Worm (Caenorhabditis elegans) whole organism, L1 larva: Measurements from ENCODE around the gene F09E5.8.

Experiments used
- aha-1 ChIP-seq: fragments of 150-350 bp; optimal IDR thresholded peaks from 2 replicates; lab custom pipeline; 2014; ENCODE audit warnings: missing biosample characterization, missing genetic modification characterization
- blmp-1 ChIP-seq: fragments of 150-350 bp; optimal IDR thresholded peaks from 2 replicates; lab custom pipeline; 2014; ENCODE audit warnings: missing biosample characterization, missing genetic modification characterization
- ceh-63 ChIP-seq: fragments of 200-800 bp; sonication (Bioruptor generic); optimal IDR thresholded peaks from 2 replicates; lab custom pipeline; 2018; ENCODE audit warnings: mild to moderate bottlenecking, missing genetic modification characterization, missing compliant biosample characterization
- ceh-8 ChIP-seq: fragments of 200-800 bp; sonication (Bioruptor generic); optimal IDR thresholded peaks from 2 replicates; lab custom pipeline; 2018; ENCODE audit warnings: mild to moderate bottlenecking, missing genetic modification characterization, moderate library complexity, missing compliant biosample characterization
- ceh-88 ChIP-seq: fragments of 200-800 bp; sonication (Bioruptor generic); IDR thresholded peaks from 2 replicates; pipeline ENCODE4 v1.3.6; 2022; ENCODE audit warnings: missing genetic modification characterization, missing compliant biosample characterization
- ceh-90 ChIP-seq: sonication (generic microtip); optimal IDR thresholded peaks from 2 replicates; lab custom pipeline; 2016; ENCODE audit warnings: missing genetic modification characterization, missing compliant biosample characterization
- dpl-1 ChIP-seq, 3 experiments: fragments of 150-350 bp in 2 of 3; sonication (generic microtip) in 1 of 3; optimal IDR thresholded peaks; 2 replicates each; lab custom pipeline; 2014 to 2017; ENCODE audit warnings: missing biosample characterization in 3 of 3, missing genetic modification characterization in 3 of 3, missing genetic modification reagents in 3 of 3
- dsc-1 ChIP-seq: sonication (generic microtip); optimal IDR thresholded peaks from 2 replicates; lab custom pipeline; 2016; ENCODE audit warnings: mild to moderate bottlenecking, missing genetic modification characterization, missing compliant biosample characterization
- efl-1 ChIP-seq, 4 experiments: fragments of 150-350 bp; optimal IDR thresholded peaks in 3 of 4; peaks in 1 of 4; 1 replicate in 1 of 4; 2 replicates in 3 of 4; lab custom pipeline; 2014; ENCODE audit warnings: missing biosample characterization in 2 of 4, missing genetic modification characterization in 2 of 4, missing genetic modification reagents in 2 of 4
- efl-3 ChIP-seq: fragments of 200-800 bp; sonication (Bioruptor generic); optimal IDR thresholded peaks from 2 replicates; lab custom pipeline; 2018; ENCODE audit warnings: mild to moderate bottlenecking, missing genetic modification characterization, missing compliant biosample characterization
- elt-2 ChIP-seq: sonication (generic microtip); optimal IDR thresholded peaks from 2 replicates; lab custom pipeline; 2016; ENCODE audit warnings: missing genetic modification characterization, mild to moderate bottlenecking, inconsistent platforms, missing compliant biosample characterization, missing genetic modification reagents
- fkh-10 ChIP-seq: sonication (generic microtip); optimal IDR thresholded peaks from 2 replicates; lab custom pipeline; 2017; ENCODE audit warnings: missing biosample characterization, missing genetic modification reagents, missing genetic modification characterization
- fkh-4 ChIP-seq: sonication (generic microtip); optimal IDR thresholded peaks from 2 replicates; lab custom pipeline; 2016; ENCODE audit warnings: missing compliant biosample characterization, missing genetic modification characterization, borderline replicate concordance
- fkh-8 ChIP-seq: sonication (generic microtip); optimal IDR thresholded peaks from 2 replicates; lab custom pipeline; 2016; ENCODE audit warnings: mild to moderate bottlenecking, missing genetic modification characterization, missing compliant biosample characterization
- hlh-17 ChIP-seq: fragments of 200-800 bp; sonication (Bioruptor generic); optimal IDR thresholded peaks from 2 replicates; lab custom pipeline; 2018; ENCODE audit warnings: missing genetic modification characterization, mild to moderate bottlenecking, missing compliant biosample characterization, moderate library complexity, borderline replicate concordance
- hpl-2 ChIP-seq: fragments of 150-350 bp; optimal IDR thresholded peaks from 2 replicates; lab custom pipeline; 2014; ENCODE audit warnings: missing biosample characterization, missing genetic modification reagents, missing genetic modification characterization
- jun-1 ChIP-seq: fragments of 150-350 bp; optimal IDR thresholded peaks from 2 replicates; lab custom pipeline; 2014; ENCODE audit warnings: missing biosample characterization, missing genetic modification reagents, missing genetic modification characterization
- lin-13 ChIP-seq: fragments of 150-350 bp; optimal IDR thresholded peaks from 2 replicates; lab custom pipeline; 2014; ENCODE audit warnings: missing biosample characterization, missing genetic modification reagents, missing genetic modification characterization
- lin-14 ChIP-seq: fragments of 200-800 bp; sonication (Bioruptor generic); optimal IDR thresholded peaks from 2 replicates; lab custom pipeline; 2018; ENCODE audit warnings: mild to moderate bottlenecking, missing genetic modification characterization, moderate library complexity, missing compliant biosample characterization
- lin-15B ChIP-seq: fragments of 150-350 bp; sonication (generic microtip); optimal IDR thresholded peaks from 3 replicates; lab custom pipeline; 2014; ENCODE audit warnings: missing biosample characterization, missing genetic modification characterization
- lin-35 ChIP-seq, 2 experiments: fragments of 150-350 bp; optimal IDR thresholded peaks; 2 replicates each; lab custom pipeline; 2014; ENCODE audit warnings: missing biosample characterization in 2 of 2, missing genetic modification characterization in 2 of 2, missing genetic modification reagents in 2 of 2
- lin-39 ChIP-seq: fragments of 150-350 bp; optimal IDR thresholded peaks from 2 replicates; lab custom pipeline; 2014; ENCODE audit warnings: missing biosample characterization, missing genetic modification reagents, missing genetic modification characterization
- lsy-2 ChIP-seq, 2 experiments: fragments of 150-350 bp; optimal IDR thresholded peaks; 2 replicates each; lab custom pipeline; 2014; ENCODE audit warnings: missing biosample characterization in 2 of 2, missing genetic modification characterization in 2 of 2
- mab-9 ChIP-seq: fragments of 200-800 bp; sonication (Bioruptor generic); IDR thresholded peaks from 2 replicates; pipeline ENCODE4 v1.3.6; 2022; ENCODE audit warnings: missing genetic modification reagents, missing genetic modification characterization, missing compliant biosample characterization
- mdl-1 ChIP-seq, 2 experiments: fragments of 150-350 bp; optimal IDR thresholded peaks; 2 replicates each; lab custom pipeline; 2014 to 2017; ENCODE audit warnings: missing biosample characterization in 2 of 2, missing genetic modification characterization in 2 of 2, inconsistent platforms in 1 of 2
- mep-1 ChIP-seq: fragments of 150-350 bp; optimal IDR thresholded peaks from 2 replicates; lab custom pipeline; 2014; ENCODE audit warnings: missing biosample characterization, missing genetic modification characterization
- nhr-11 ChIP-seq: fragments of 150-350 bp; optimal IDR thresholded peaks from 2 replicates; lab custom pipeline; 2014; ENCODE audit warnings: missing biosample characterization, missing genetic modification characterization
- nhr-12 ChIP-seq: sonication (generic microtip); optimal IDR thresholded peaks from 2 replicates; lab custom pipeline; 2017; ENCODE audit warnings: missing biosample characterization, missing genetic modification characterization
- nhr-237 ChIP-seq: fragments of 150-350 bp; optimal IDR thresholded peaks from 2 replicates; lab custom pipeline; 2014; ENCODE audit warnings: missing biosample characterization, missing genetic modification characterization
- nhr-47 ChIP-seq: sonication (generic microtip); optimal IDR thresholded peaks from 2 replicates; lab custom pipeline; 2016; ENCODE audit warnings: mild to moderate bottlenecking, missing genetic modification characterization, moderate library complexity, missing compliant biosample characterization
- nhr-71 ChIP-seq: sonication (generic microtip); optimal IDR thresholded peaks from 2 replicates; lab custom pipeline; 2016; ENCODE audit warnings: mild to moderate bottlenecking, missing genetic modification characterization, moderate library complexity, missing compliant biosample characterization
- nhr-84 ChIP-seq: sonication (generic microtip); optimal IDR thresholded peaks from 2 replicates; lab custom pipeline; 2017; ENCODE audit warnings: missing biosample characterization, missing genetic modification characterization
- nhr-85 ChIP-seq: sonication (generic microtip); peaks from one replicate; lab custom pipeline; 2016; ENCODE audit warnings: missing genetic modification characterization, inconsistent platforms, missing compliant biosample characterization
- nhr-90 ChIP-seq: sonication (generic microtip); optimal IDR thresholded peaks from 2 replicates; lab custom pipeline; 2016; ENCODE audit warnings: mild to moderate bottlenecking, missing genetic modification characterization, missing compliant biosample characterization; ENCODE audit not compliant: poor library complexity
- pax-3 ChIP-seq: fragments of 200-800 bp; sonication (Bioruptor generic); optimal IDR thresholded peaks from 2 replicates; lab custom pipeline; 2018; ENCODE audit warnings: mild to moderate bottlenecking, missing genetic modification characterization, moderate library complexity, missing compliant biosample characterization
- pqm-1 ChIP-seq: sonication (generic microtip); optimal IDR thresholded peaks from 3 replicates; lab custom pipeline; 2017; ENCODE audit warnings: missing biosample characterization, missing genetic modification characterization
- skn-1 ChIP-seq: fragments of 150-350 bp; optimal IDR thresholded peaks from 2 replicates; lab custom pipeline; 2014; ENCODE audit warnings: missing biosample characterization, missing genetic modification characterization
- snpc-4 ChIP-seq: fragments of 150-350 bp; optimal IDR thresholded peaks from 2 replicates; lab custom pipeline; 2014; ENCODE audit warnings: missing biosample characterization, missing genetic modification characterization
- sox-4 ChIP-seq: sonication (generic microtip); optimal IDR thresholded peaks from 2 replicates; lab custom pipeline; 2016; ENCODE audit warnings: missing genetic modification characterization, missing compliant biosample characterization
- sptf-1 ChIP-seq: fragments of 150-350 bp; optimal IDR thresholded peaks from 2 replicates; lab custom pipeline; 2014; ENCODE audit warnings: missing biosample characterization, missing genetic modification characterization
- sup-37 ChIP-seq: fragments of 200-800 bp; sonication (Bioruptor generic); optimal IDR thresholded peaks from 2 replicates; lab custom pipeline; 2018; ENCODE audit warnings: mild to moderate bottlenecking, missing genetic modification characterization, missing compliant biosample characterization
- swsn-7 ChIP-seq: sonication (generic microtip); optimal IDR thresholded peaks from 2 replicates; lab custom pipeline; 2016; ENCODE audit warnings: missing genetic modification characterization, missing compliant biosample characterization
- tlp-1 ChIP-seq: fragments of 150-350 bp; optimal IDR thresholded peaks from 2 replicates; lab custom pipeline; 2014; ENCODE audit warnings: missing biosample characterization, missing genetic modification characterization
- unc-130 ChIP-seq: fragments of 150-350 bp; optimal IDR thresholded peaks from 2 replicates; lab custom pipeline; 2017; ENCODE audit warnings: missing biosample characterization, missing genetic modification characterization, inconsistent platforms
- unc-30 ChIP-seq: sonication (generic microtip); optimal IDR thresholded peaks from 2 replicates; lab custom pipeline; 2017; ENCODE audit warnings: missing biosample characterization, missing genetic modification characterization
- unc-62 ChIP-seq: fragments of 150-350 bp; optimal IDR thresholded peaks from 2 replicates; lab custom pipeline; 2014; ENCODE audit warnings: missing biosample characterization, missing genetic modification reagents, missing genetic modification characterization
- unc-86 ChIP-seq: sonication (generic microtip); optimal IDR thresholded peaks from 2 replicates; lab custom pipeline; 2016; ENCODE audit warnings: missing genetic modification characterization, missing compliant biosample characterization
- unc-98 ChIP-seq: fragments of 200-800 bp; sonication (Bioruptor generic); IDR thresholded peaks from 2 replicates; pipeline ENCODE4 v1.3.6; 2022; ENCODE audit warnings: missing genetic modification characterization, missing compliant biosample characterization
- zag-1 ChIP-seq: fragments of 150-350 bp; optimal IDR thresholded peaks from 2 replicates; lab custom pipeline; 2014; ENCODE audit warnings: missing biosample characterization, missing genetic modification characterization
- zip-4 ChIP-seq: fragments of 200-800 bp; sonication (Bioruptor generic); optimal IDR thresholded peaks from 2 replicates; lab custom pipeline; 2018; ENCODE audit warnings: mild to moderate bottlenecking, missing genetic modification characterization, moderate library complexity, missing compliant biosample characterization
- ztf-11 ChIP-seq, 2 experiments: sonication (generic microtip); optimal IDR thresholded peaks; 2 replicates each; lab custom pipeline; 2016 to 2017; ENCODE audit warnings: missing genetic modification characterization in 2 of 2, missing biosample characterization in 1 of 2, missing compliant biosample characterization in 1 of 2

The F09E5.8 gene

ce11 chrII:5337495-5337840 is 13.0 kb upstream of the F09E5.8 start:
- TF ChIP-seq jun-1 (no peak), mab-9 (GFP tag; lab: Robert Waterston, UW) (no peak), sox-4 (tag; lab: Kevin White, UChicago) (no peak), nhr-11 (tag; lab: Kevin White, UChicago) (no peak), hpl-2 (no peak), lin-14 (GFP tag; lab: Kevin White, UChicago) (peak; percentile 14), pax-3 (tag; lab: Kevin White, UChicago) (no peak), zip-4 (GFP tag; lab: Kevin White, UChicago) (no peak), mep-1 (peak; percentile 29), ceh-63 (GFP tag; lab: Kevin White, UChicago) (peak; percentile 30), unc-30 (tag; lab: Kevin White, UChicago) (no peak)

- TF ChIP-seq unc-130 (tag; lab: Kevin White, UChicago) (peak; percentile 1), fkh-4 (tag; lab: Kevin White, UChicago) (no peak), elt-2 (tag; lab: Kevin White, UChicago) (peak; percentile 82), swsn-7 (tag; lab: Kevin White, UChicago) (peak; percentile 28), tlp-1 (tag; lab: Kevin White, UChicago) (no peak), nhr-90 (tag; lab: Kevin White, UChicago) (no peak), lsy-2 (tag; optimal IDR thresholded peaks at IDR 0.05; lab: Kevin White, UChicago) (peak in 1 of 2 experiments; percentile 51), unc-86 (tag; lab: Kevin White, UChicago) (no peak), jun-1 (peak; percentile 52), dpl-1 (GFP tag; optimal IDR thresholded peaks at IDR 0.05; lab: Kevin White, UChicago) (peak in 1 of 3 experiments; percentile 15), sup-37 (GFP tag; lab: Kevin White, UChicago) (no peak), zag-1 (tag; lab: Kevin White, UChicago) (no peak), blmp-1 (no peak), efl-1 (optimal IDR thresholded peaks at IDR 0.05; lab: Kevin White, UChicago) (peak in 1 of 2 experiments; percentile 7), efl-1 (GFP tag; optimal IDR thresholded peaks at IDR 0.05 in 1 of 2; lab: Kevin White, UChicago) (no peak), ceh-88 (no peak), unc-30 (tag; lab: Kevin White, UChicago) (no peak), lin-35 (GFP tag; optimal IDR thresholded peaks at IDR 0.05; lab: Kevin White, UChicago) (peak in 1 of 2 experiments; percentile 45), skn-1 (peak; percentile 76), nhr-47 (tag; lab: Kevin White, UChicago) (peak; percentile 32), snpc-4 (no peak), nhr-11 (tag; lab: Kevin White, UChicago) (no peak), ceh-8 (GFP tag; lab: Kevin White, UChicago) (peak; percentile 3), mep-1 (peak; percentile 55), ztf-11 (tag; optimal IDR thresholded peaks at IDR 0.05; lab: Kevin White, UChicago) (no peak), nhr-71 (tag; lab: Kevin White, UChicago) (peak; percentile 65), pqm-1 (no peak), nhr-84 (tag; lab: Kevin White, UChicago) (no peak), dsc-1 (tag; lab: Kevin White, UChicago) (no peak), efl-3 (no peak), lin-39 (tag; lab: Kevin White, UChicago) (no peak), ceh-90 (tag; lab: Kevin White, UChicago) (no peak), unc-98 (no peak), lin-13 (GFP tag; lab: Kevin White, UChicago) (no peak), lin-15B (tag; lab: Kevin White, UChicago) (no peak), fkh-8 (tag; lab: Kevin White, UChicago) (peak; percentile 48), nhr-85 (tag; lab: Kevin White, UChicago) (no peak), mdl-1 (tag; optimal IDR thresholded peaks at IDR 0.05; lab: Kevin White, UChicago) (peak in 1 of 2 experiments; percentile 45), hlh-17 (GFP tag; lab: Kevin White, UChicago) (no peak), fkh-10 (no peak), unc-62 (GFP tag; lab: Kevin White, UChicago) (no peak), nhr-237 (no peak), lin-14 (GFP tag; lab: Kevin White, UChicago) (peak; percentile 72), sptf-1 (tag; lab: Kevin White, UChicago) (no peak), mab-9 (GFP tag; lab: Robert Waterston, UW) (no peak), nhr-12 (tag; lab: Kevin White, UChicago) (no peak), aha-1 (tag; lab: Kevin White, UChicago) (no peak)
Observed at ce11 chrII:5338301-5338700, 12.2 kb upstream of the F09E5.8 start.
